Worm (Caenorhabditis elegans) whole organism, late embryonic: ENCODE data around the gene tctn-1.

ENCODE experiments used
- nfya-1 ChIP-seq: sonication (generic microtip); optimal IDR thresholded peaks from 2 replicates; lab custom pipeline; 2017; ENCODE audit warnings: missing genetic modification characterization, mild to moderate bottlenecking, missing compliant biosample characterization, antibody characterized with exemption, moderate library complexity
- pqm-1 ChIP-seq: sonication (generic microtip); optimal IDR thresholded peaks from 2 replicates; lab custom pipeline; 2016; ENCODE audit warnings: missing genetic modification characterization, missing compliant biosample characterization

DNA sequence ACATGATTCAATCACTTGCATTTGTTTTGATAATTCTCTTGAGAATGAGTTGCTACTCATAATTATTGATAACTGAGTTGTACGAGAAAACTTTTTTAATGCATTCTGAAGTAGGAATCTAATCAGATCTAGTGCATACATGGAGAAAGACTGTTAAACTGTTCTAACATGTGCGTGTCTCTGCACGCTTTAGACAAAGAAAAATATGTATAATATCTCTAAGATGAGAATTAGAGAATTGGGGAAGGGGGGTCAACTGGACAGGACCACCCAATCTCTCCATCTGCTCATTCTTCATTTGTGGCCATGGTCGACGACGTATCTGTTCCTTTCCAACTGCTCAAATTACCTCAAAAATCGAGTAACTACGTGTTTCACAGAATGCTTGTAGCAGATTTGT lies 10.4 kb downstream of the tctn-1 start, which contains the start of gene fbxb-78:
- TF ChIP-seq pqm-1 (tag; lab: Kevin White, UChicago) (no peak), nfya-1 (tag; lab: Kevin White, UChicago) (no peak)
